Fruit fly (Drosophila melanogaster) whole organism, embryonic: ENCODE data around the gene Frq2.

Source experiments
- Ada2b ChIP-seq: fragments of 200-800 bp; sonication (Bioruptor generic); IDR thresholded peaks from 2 replicates; pipeline ENCODE4 v1.3.6; 2022; ENCODE audit warnings: missing biosample characterization, missing genetic modification characterization
- CG1024 ChIP-seq: fragments of 200-800 bp; sonication (Bioruptor generic); IDR thresholded peaks from 2 replicates; pipeline ENCODE4 v1.3.6; 2022; ENCODE audit warnings: missing biosample characterization, missing genetic modification characterization
- CG10267 ChIP-seq: fragments of 200-800 bp; sonication (Bioruptor generic); optimal IDR thresholded peaks from 2 replicates; lab custom pipeline; 2018; ENCODE audit warnings: missing biosample characterization, mild to moderate bottlenecking, missing genetic modification characterization, moderate library complexity
- CG12155 ChIP-seq: fragments of 200-800 bp; sonication (Bioruptor generic); optimal IDR thresholded peaks from 3 replicates; lab custom pipeline; 2016; ENCODE audit warnings: missing biosample characterization, missing genetic modification characterization
- CG12236 ChIP-seq: fragments of 200-800 bp; sonication (Bioruptor generic); optimal IDR thresholded peaks from 2 replicates; lab custom pipeline; 2016; ENCODE audit warnings: missing biosample characterization, missing genetic modification characterization
- CG12299 ChIP-seq: fragments of 200-800 bp; sonication (Bioruptor generic); optimal IDR thresholded peaks from 2 replicates; lab custom pipeline; 2018; ENCODE audit warnings: missing biosample characterization, mild to moderate bottlenecking, missing genetic modification characterization
- CG12769 ChIP-seq: fragments of 200-800 bp; sonication (Bioruptor generic); optimal IDR thresholded peaks from 2 replicates; lab custom pipeline; 2019; ENCODE audit warnings: missing biosample characterization, mild to moderate bottlenecking, missing genetic modification characterization, moderate library complexity
- CG14860 ChIP-seq: fragments of 200-800 bp; sonication (Bioruptor generic); IDR thresholded peaks from 3 replicates; pipeline ENCODE4 v1.3.6; 2022; ENCODE audit warnings: missing biosample characterization, missing genetic modification characterization; ENCODE audit not compliant: partially characterized antibody
- CG17568 ChIP-seq: fragments of 200-800 bp; sonication (Bioruptor generic); optimal IDR thresholded peaks from 2 replicates; lab custom pipeline; 2018; ENCODE audit warnings: missing biosample characterization, mild to moderate bottlenecking, missing genetic modification characterization, moderate library complexity
- CG17912 ChIP-seq: fragments of 200-800 bp; sonication (Bioruptor generic); optimal IDR thresholded peaks from 2 replicates; lab custom pipeline; 2018; ENCODE audit warnings: missing biosample characterization, mild to moderate bottlenecking, missing genetic modification characterization
- CG18599 ChIP-seq: fragments of 200-800 bp; sonication (Bioruptor generic); optimal IDR thresholded peaks from 3 replicates; lab custom pipeline; 2017; ENCODE audit warnings: missing biosample characterization, missing genetic modification characterization, mild to moderate bottlenecking, moderate library complexity, missing genetic modification reagents
- CG2129 ChIP-seq: fragments of 200-800 bp; sonication (Bioruptor generic); IDR thresholded peaks from 2 replicates; pipeline ENCODE4 v1.3.6; 2022; ENCODE audit warnings: missing biosample characterization, missing genetic modification characterization; ENCODE audit not compliant: partially characterized antibody
- CG32532 ChIP-seq: fragments of 200-800 bp; sonication (Bioruptor generic); IDR thresholded peaks from 2 replicates; pipeline ENCODE4 v1.3.6; 2022; ENCODE audit warnings: missing biosample characterization, missing genetic modification characterization
- CG4730 ChIP-seq: fragments of 200-800 bp; sonication (Bioruptor generic); IDR thresholded peaks from 2 replicates; pipeline ENCODE4 v1.3.6; 2022; ENCODE audit warnings: missing biosample characterization, missing genetic modification characterization
- CG6791 ChIP-seq: fragments of 200-800 bp; sonication (Bioruptor generic); IDR thresholded peaks from 3 replicates; pipeline ENCODE4 v1.3.6; 2022; ENCODE audit warnings: missing biosample characterization, missing genetic modification characterization; ENCODE audit not compliant: partially characterized antibody
- CG7271 ChIP-seq: fragments of 200-800 bp; sonication (Bioruptor generic); optimal IDR thresholded peaks from 2 replicates; lab custom pipeline; 2018; ENCODE audit warnings: missing biosample characterization, mild to moderate bottlenecking, missing genetic modification characterization, moderate library complexity
- CG7357 ChIP-seq: fragments of 200-800 bp; sonication (Bioruptor generic); IDR thresholded peaks from 3 replicates; pipeline ENCODE4 v1.3.6; 2022; ENCODE audit warnings: missing biosample characterization, missing genetic modification characterization
- CG8765 ChIP-seq: fragments of 200-800 bp; sonication (Bioruptor generic); IDR thresholded peaks from 2 replicates; pipeline ENCODE4 v1.3.6; 2022; ENCODE audit warnings: missing biosample characterization, missing genetic modification characterization
- CG8944 ChIP-seq: fragments of 200-800 bp; sonication (Bioruptor generic); optimal IDR thresholded peaks from 3 replicates; lab custom pipeline; 2016; ENCODE audit warnings: missing biosample characterization, missing genetic modification characterization
- CG9609 ChIP-seq: fragments of 200-800 bp; sonication (Bioruptor generic); optimal IDR thresholded peaks from 3 replicates; lab custom pipeline; 2016; ENCODE audit warnings: missing biosample characterization, missing genetic modification characterization
- CG9932 ChIP-seq: fragments of 200-800 bp; sonication (Bioruptor generic); IDR thresholded peaks from 2 replicates; pipeline ENCODE4 v1.3.6; 2022; ENCODE audit warnings: missing biosample characterization, missing genetic modification characterization
- Lim3 ChIP-seq: fragments of 200-800 bp; sonication (Bioruptor generic); IDR thresholded peaks from 2 replicates; pipeline ENCODE4 v1.3.6; 2022; ENCODE audit warnings: missing biosample characterization, missing genetic modification characterization
- Mes4 ChIP-seq: fragments of 200-800 bp; sonication (Bioruptor generic); optimal IDR thresholded peaks from 2 replicates; lab custom pipeline; 2016; ENCODE audit warnings: missing biosample characterization, missing genetic modification characterization
- Mrtf ChIP-seq: fragments of 200-800 bp; sonication (Bioruptor generic); IDR thresholded peaks from 3 replicates; pipeline ENCODE4 v1.3.6; 2022; ENCODE audit warnings: missing biosample characterization, missing genetic modification characterization
- Usf ChIP-seq: fragments of 200-800 bp; sonication (Bioruptor generic); optimal IDR thresholded peaks from 2 replicates; lab custom pipeline; 2017; ENCODE audit warnings: missing genotype, missing biosample characterization, missing genetic modification characterization
- aop ChIP-seq: fragments of 200-800 bp; sonication (Bioruptor generic); IDR thresholded peaks from 2 replicates; pipeline ENCODE4 v1.3.6; 2022; ENCODE audit warnings: missing biosample characterization, missing genetic modification characterization
- ap ChIP-seq: fragments of 200-800 bp; sonication (Bioruptor generic); IDR thresholded peaks from 2 replicates; pipeline ENCODE4 v1.3.6; 2022; ENCODE audit warnings: missing biosample characterization, missing genetic modification characterization
- bowl ChIP-seq: fragments of 200-800 bp; sonication (Bioruptor generic); IDR thresholded peaks from 2 replicates; pipeline ENCODE4 v1.3.6; 2022; ENCODE audit warnings: missing biosample characterization, missing genetic modification characterization
- cwo ChIP-seq: fragments of 200-800 bp; sonication (Bioruptor generic); optimal IDR thresholded peaks from 3 replicates; lab custom pipeline; 2017; ENCODE audit warnings: missing biosample characterization, missing genetic modification characterization, mild to moderate bottlenecking, moderate library complexity, missing genetic modification reagents
- exex ChIP-seq: fragments of 200-800 bp; sonication (Bioruptor generic); optimal IDR thresholded peaks from 4 replicates; lab custom pipeline; 2018; ENCODE audit warnings: missing biosample characterization, mild to moderate bottlenecking, missing genetic modification characterization, moderate library complexity
- gcm2 ChIP-seq: fragments of 200-800 bp; sonication (Bioruptor generic); optimal IDR thresholded peaks from 2 replicates; lab custom pipeline; 2016; ENCODE audit warnings: missing biosample characterization, missing genetic modification characterization
- hb ChIP-seq: fragments of 200-800 bp; sonication (Bioruptor generic); IDR thresholded peaks from 3 replicates; pipeline ENCODE4 v1.3.6; 2022; ENCODE audit warnings: missing biosample characterization, missing genetic modification characterization; ENCODE audit not compliant: partially characterized antibody
- insv ChIP-seq, 2 experiments: fragments of 200-800 bp; sonication (Bioruptor generic); optimal IDR thresholded peaks; 3 replicates each; lab custom pipeline; 2016 to 2018; ENCODE audit warnings: missing biosample characterization in 2 of 2, missing genetic modification characterization in 2 of 2
- klu ChIP-seq: fragments of 200-800 bp; sonication (Bioruptor generic); IDR thresholded peaks from 2 replicates; pipeline ENCODE4 v1.3.6; 2022; ENCODE audit warnings: missing biosample characterization, missing genetic modification characterization
- kni ChIP-seq: fragments of 200-800 bp; sonication (Bioruptor generic); optimal IDR thresholded peaks from 3 replicates; lab custom pipeline; 2017; ENCODE audit warnings: mild to moderate bottlenecking, missing biosample characterization, missing genetic modification reagents, missing genetic modification characterization
- pan ChIP-seq, 4 experiments: fragments of >200 bp in 3 of 4; fragments of 200-800 bp in 1 of 4; sonication (Bioruptor generic) in 1 of 4; optimal IDR thresholded peaks in 3 of 4; IDR thresholded peaks in 1 of 4; 2 replicates each; pipeline versions ENCODE4 v1.3.6 to Lab custom; 2017 to 2022; ENCODE audit warnings: missing biosample characterization in 2 of 4, missing genetic modification characterization in 2 of 4, mixed read lengths in 1 of 4
- pfk ChIP-seq: fragments of 200-800 bp; sonication (Bioruptor generic); optimal IDR thresholded peaks from 2 replicates; lab custom pipeline; 2018; ENCODE audit warnings: missing biosample characterization, mild to moderate bottlenecking, missing genetic modification characterization, moderate library complexity
- pho ChIP-seq: fragments of 200-800 bp; sonication (Bioruptor generic); optimal IDR thresholded peaks from 2 replicates; lab custom pipeline; 2016; ENCODE audit warnings: missing biosample characterization, missing genetic modification characterization
- pros ChIP-seq: fragments of 200-800 bp; sonication (Bioruptor generic); optimal IDR thresholded peaks from 3 replicates; lab custom pipeline; 2019; ENCODE audit warnings: missing biosample characterization, mild to moderate bottlenecking, missing genetic modification characterization, moderate library complexity
- repo ChIP-seq: fragments of 200-800 bp; sonication (Bioruptor generic); optimal IDR thresholded peaks from 2 replicates; lab custom pipeline; 2016; ENCODE audit warnings: missing biosample characterization, missing genetic modification characterization
- sc ChIP-seq, 3 experiments: fragments of >200 bp in 2 of 3; fragments of 200-800 bp in 1 of 3; sonication (Bioruptor generic) in 1 of 3; optimal IDR thresholded peaks; 2 replicates in 2 of 3; 3 replicates in 1 of 3; lab custom pipeline; 2017; ENCODE audit warnings: mild to moderate bottlenecking in 1 of 3, missing biosample characterization in 1 of 3, missing genetic modification characterization in 1 of 3, missing genetic modification reagents in 1 of 3
- sens-2 ChIP-seq: fragments of 200-800 bp; sonication (Bioruptor generic); IDR thresholded peaks from 2 replicates; pipeline ENCODE4 v1.3.6; 2022; ENCODE audit warnings: missing biosample characterization, missing genetic modification characterization
- sna ChIP-seq: fragments of 200-800 bp; sonication (Bioruptor generic); IDR thresholded peaks from 2 replicates; pipeline ENCODE4 v1.3.6; 2022; ENCODE audit warnings: missing biosample characterization, missing genetic modification characterization; ENCODE audit not compliant: partially characterized antibody
- tll ChIP-seq, 2 experiments: fragments of 200-800 bp in 1 of 2; fragments of >200 bp in 1 of 2; sonication (Bioruptor generic) in 1 of 2; optimal IDR thresholded peaks; 2 replicates each; lab custom pipeline; 2017 to 2019; ENCODE audit warnings: missing biosample characterization in 2 of 2, missing genetic modification characterization in 2 of 2, mild to moderate bottlenecking in 1 of 2, moderate library complexity in 1 of 2
- trem ChIP-seq: fragments of 200-800 bp; optimal IDR thresholded peaks from 3 replicates; lab custom pipeline; 2019; ENCODE audit warnings: missing biosample characterization, mild to moderate bottlenecking, missing genetic modification characterization, moderate library complexity

Frq2 gene

DNA sequence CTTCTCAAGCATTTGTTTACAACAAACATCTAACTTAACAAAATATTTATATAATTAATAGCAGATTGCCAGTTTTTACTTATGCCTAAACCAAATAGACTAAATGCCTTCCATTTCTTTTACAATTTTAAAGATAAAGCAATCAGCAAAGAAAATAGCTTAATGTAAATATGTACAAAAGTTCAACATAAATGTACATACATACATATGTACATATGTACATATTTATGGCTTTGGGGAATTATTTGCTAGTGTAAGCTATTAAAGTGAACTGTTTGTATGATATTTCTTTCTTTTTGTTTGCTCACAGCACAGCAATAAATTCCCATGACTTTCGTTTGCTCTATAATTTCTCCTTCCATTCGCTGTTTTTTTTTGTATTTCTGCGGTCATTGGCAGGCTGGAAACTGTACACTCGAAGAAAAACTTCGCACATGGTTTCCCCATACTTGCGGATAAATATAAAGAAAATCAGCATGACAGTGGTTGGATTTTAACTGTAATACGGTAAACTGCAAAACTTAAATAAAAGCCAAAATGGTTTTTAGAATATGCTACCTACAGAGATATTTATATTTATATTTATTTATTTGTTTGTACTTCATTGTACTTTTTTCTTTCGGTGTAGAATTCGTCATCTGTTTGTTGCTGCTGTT lies 36.4 kb upstream of the Frq2 start (continued):
- no peak for TF ChIP-seq hb (GFP tag; lab: Robert Waterston, UW)
- TF ChIP-seq Ada2b (GFP tag; lab: Robert Waterston, UW) = peak; percentile 12; the same call in 1 of the 2 replicates
- TF ChIP-seq repo (GFP tag; lab: Kevin White, UChicago) = no peak
- no peak for TF ChIP-seq sna (GFP tag; lab: Robert Waterston, UW)
- no peak for TF ChIP-seq Mrtf (GFP tag; lab: Robert Waterston, UW)
- TF ChIP-seq CG10267 (tag; lab: Kevin White, UChicago) = no peak
- no peak for TF ChIP-seq tll (GFP tag; optimal IDR thresholded peaks at IDR 0.05; lab: Kevin White, UChicago)
- TF ChIP-seq sens-2 (GFP tag; lab: Robert Waterston, UW) = no peak
- TF ChIP-seq gcm2 (GFP tag; lab: Kevin White, UChicago) = no peak
- TF ChIP-seq CG14860 = no peak
- no peak for TF ChIP-seq CG17912
- TF ChIP-seq cwo (GFP tag; lab: Kevin White, UChicago) = no peak
- TF ChIP-seq pan (optimal IDR thresholded peaks at IDR 0.05; lab: Kevin White, UChicago) = no peak
- TF ChIP-seq pan (GFP tag; optimal IDR thresholded peaks at IDR 0.05 in 1 of 2, IDR thresholded peaks at IDR 0.05 in 1 of 2) = peak in 1 of 2 experiments; percentile 5
- no peak for TF ChIP-seq aop (GFP tag; lab: Robert Waterston, UW)
- TF ChIP-seq trem = no peak
- TF ChIP-seq CG12299 (tag; lab: Kevin White, UChicago) = no peak
- TF ChIP-seq CG12236 = no peak
- no peak for TF ChIP-seq exex (tag; lab: Kevin White, UChicago)
- TF ChIP-seq CG6791 = no peak
- no peak for TF ChIP-seq ap
- no peak for TF ChIP-seq CG12769 (tag; lab: Kevin White, UChicago)
- TF ChIP-seq CG18599 (GFP tag; lab: Kevin White, UChicago) = peak; percentile 47
- TF ChIP-seq CG4730 (GFP tag; lab: Robert Waterston, UW) = no peak
- no peak for TF ChIP-seq CG1024 (GFP tag; lab: Robert Waterston, UW)
- no peak for TF ChIP-seq Usf
- TF ChIP-seq bowl (GFP tag; lab: Robert Waterston, UW) = no peak
- TF ChIP-seq Mes4 (GFP tag; lab: Kevin White, UChicago) = no peak
- no peak for TF ChIP-seq CG9609 (GFP tag; lab: Kevin White, UChicago)
- no peak for TF ChIP-seq CG7357
- no peak for TF ChIP-seq sc (optimal IDR thresholded peaks at IDR 0.05; lab: Kevin White, UChicago)
- no peak for TF ChIP-seq sc (GFP tag; optimal IDR thresholded peaks at IDR 0.05; lab: Kevin White, UChicago)
- TF ChIP-seq CG8944 (GFP tag; lab: Kevin White, UChicago) = no peak
- TF ChIP-seq insv (GFP tag; optimal IDR thresholded peaks at IDR 0.05; lab: Kevin White, UChicago) = no peak
- no peak for TF ChIP-seq pfk
- TF ChIP-seq CG32532 (GFP tag; lab: Robert Waterston, UW) = 0 out of 2 replicates have a peak, but pooled peaks have one; percentile 6
- TF ChIP-seq CG12155 = no peak
- TF ChIP-seq pros = no peak
- no peak for TF ChIP-seq CG8765 (GFP tag; lab: Robert Waterston, UW)
- no peak for TF ChIP-seq kni
- no peak for TF ChIP-seq CG17568 (GFP tag; lab: Kevin White, UChicago)
- TF ChIP-seq klu (GFP tag; lab: Robert Waterston, UW) = peak; percentile 19; the same call in 1 of the 2 replicates
- no peak for TF ChIP-seq CG7271
- no peak for TF ChIP-seq CG9932 (GFP tag; lab: Robert Waterston, UW)
- no peak for TF ChIP-seq Lim3 (GFP tag; lab: Robert Waterston, UW)
- TF ChIP-seq CG2129 (GFP tag; lab: Robert Waterston, UW) = no peak
- no peak for TF ChIP-seq pho (GFP tag; lab: Kevin White, UChicago)
